Worm (Caenorhabditis elegans): ENCODE data around the gene gst-26.

Gene gst-26

ce11 chrII:15208874-15209273 lies 44.5 kb upstream of the gst-26 start:
- no peak for TF ChIP-seq peb-1 (tag; optimal IDR thresholded peaks at IDR 0.05)
- no peak for TF ChIP-seq lin-11 (tag; optimal IDR thresholded peaks at IDR 0.05)
- no peak for TF ChIP-seq ceh-16 (tag; optimal IDR thresholded peaks at IDR 0.05)
- TF ChIP-seq zag-1 (tag; optimal IDR thresholded peaks at IDR 0.05) = no peak
- no peak for TF ChIP-seq R02D3.7 (tag; optimal IDR thresholded peaks at IDR 0.05)
- TF ChIP-seq ZK546.5 (tag; optimal IDR thresholded peaks at IDR 0.05) = no peak
- no peak for TF ChIP-seq nhr-21 (tag; optimal IDR thresholded peaks at IDR 0.05)
- TF ChIP-seq sma-3 (GFP tag; optimal IDR thresholded peaks at IDR 0.05) = no peak
- TF ChIP-seq nhr-23 (tag; optimal IDR thresholded peaks at IDR 0.05) = no peak
- TF ChIP-seq nhr-129 (tag; optimal IDR thresholded peaks at IDR 0.05) = no peak
- no peak for TF ChIP-seq fos-1 (tag; optimal IDR thresholded peaks at IDR 0.05)
- no peak for TF ChIP-seq lin-39 (tag; optimal IDR thresholded peaks at IDR 0.05)
- TF ChIP-seq nhr-6 (tag; optimal IDR thresholded peaks at IDR 0.05) = no peak
- no peak for TF ChIP-seq C34F6.9 (tag; optimal IDR thresholded peaks at IDR 0.05)
- no peak for TF ChIP-seq sma-9 (GFP tag; optimal IDR thresholded peaks at IDR 0.05)
- TF ChIP-seq sma-9 (tag; optimal IDR thresholded peaks at IDR 0.05) = no peak
- no peak for TF ChIP-seq sem-4 (tag; optimal IDR thresholded peaks at IDR 0.05)
- no peak for TF ChIP-seq lin-13 (GFP tag; optimal IDR thresholded peaks at IDR 0.05)

DNA sequence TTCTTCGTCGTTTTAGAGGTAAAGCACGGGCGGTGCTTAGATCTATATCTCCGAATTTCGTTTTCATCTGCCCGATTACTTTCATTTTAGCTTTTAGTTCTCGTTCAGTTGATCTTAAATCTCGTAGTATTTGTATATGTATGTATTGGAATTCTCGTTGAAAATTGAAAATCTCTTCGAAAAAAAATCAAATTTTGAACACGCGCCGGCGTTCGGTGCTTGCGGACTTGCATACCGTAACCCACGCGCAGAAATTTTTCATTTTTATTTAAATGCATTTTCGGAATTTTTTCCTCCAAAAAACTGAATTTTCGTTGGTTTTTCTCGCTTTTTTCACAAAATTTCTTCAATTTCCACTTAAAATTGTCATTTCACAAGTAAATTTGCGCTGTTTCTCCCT lies 43.8 kb upstream of the gst-26 start:
- TF ChIP-seq gmeb-1 (tag; optimal IDR thresholded peaks at IDR 0.05) (peak; percentile 32), elt-1 (tag; optimal IDR thresholded peaks at IDR 0.05) (no peak), ztf-1 (GFP tag; conservative IDR thresholded peaks at IDR 0.05) (no peak), dmd-4 (tag; optimal IDR thresholded peaks at IDR 0.05) (no peak), crh-2 (tag; optimal IDR thresholded peaks at IDR 0.05) (no peak), lsy-2 (tag; optimal IDR thresholded peaks at IDR 0.05) (peak; percentile 53 to 91), alr-1 (tag; optimal IDR thresholded peaks at IDR 0.05) (no peak), nhr-237 (tag; optimal IDR thresholded peaks at IDR 0.05) (no peak), unc-62 (GFP tag; optimal IDR thresholded peaks at IDR 0.05) (no peak), ama-1 (optimal IDR thresholded peaks at IDR 0.05) (peak; percentile 2), nhr-129 (tag; optimal IDR thresholded peaks at IDR 0.05) (no peak), ztf-11 (tag; optimal IDR thresholded peaks at IDR 0.05) (no peak)

- TF ChIP-seq fos-1 (tag; optimal IDR thresholded peaks at IDR 0.05) = peak; percentile 38
- TF ChIP-seq sma-9 (GFP tag; optimal IDR thresholded peaks at IDR 0.05) = peak; percentile 31
- no peak for TF ChIP-seq sma-9 (tag; optimal IDR thresholded peaks at IDR 0.05)
- no peak for TF ChIP-seq mab-5 (tag; optimal IDR thresholded peaks at IDR 0.05)
These were observed 43.2 kb upstream of the gst-26 start for ce11 chrII:15207562-15207961.

- TF ChIP-seq alr-1 (tag; optimal IDR thresholded peaks at IDR 0.05) (no peak), nhr-6 (tag; optimal IDR thresholded peaks at IDR 0.05) (no peak), nhr-129 (tag; optimal IDR thresholded peaks at IDR 0.05) (no peak), aly-2 (tag; optimal IDR thresholded peaks at IDR 0.05) (no peak), F13H6.1 (tag; optimal IDR thresholded peaks at IDR 0.05) (peak; percentile 0), crh-2 (tag; optimal IDR thresholded peaks at IDR 0.05) (no peak), fos-1 (tag; optimal IDR thresholded peaks at IDR 0.05) (no peak), ztf-11 (tag; optimal IDR thresholded peaks at IDR 0.05) (no peak)
These were observed 41.9 kb upstream of the gst-26 start for ce11 chrII:15206234-15206633.

DNA sequence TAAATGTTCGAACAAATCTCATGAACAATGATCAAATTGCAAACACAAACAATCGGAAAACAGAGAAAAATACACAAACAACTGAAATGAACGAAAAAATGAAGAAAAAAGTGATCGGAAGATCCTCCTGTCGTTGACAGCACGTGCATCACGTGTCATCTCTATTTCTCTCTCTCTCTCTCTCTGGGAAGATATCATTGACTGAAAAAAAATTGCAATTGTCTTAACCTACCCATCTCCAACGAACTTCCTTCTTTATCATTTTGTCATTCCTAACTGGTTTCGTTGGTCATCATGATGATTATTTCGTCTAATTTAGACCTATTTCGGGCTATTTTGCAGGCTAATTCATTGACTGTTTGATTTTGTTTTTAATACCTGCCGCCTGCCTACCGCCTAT lies 41.0 kb upstream of the gst-26 start:
- TF ChIP-seq egl-27 (tag; optimal IDR thresholded peaks at IDR 0.05) (peak; percentile 5), sma-9 (GFP tag; optimal IDR thresholded peaks at IDR 0.05) (peak; percentile 93), sma-9 (tag; optimal IDR thresholded peaks at IDR 0.05) (no peak), nhr-23 (tag; optimal IDR thresholded peaks at IDR 0.05) (no peak), lsy-2 (tag; optimal IDR thresholded peaks at IDR 0.05) (peak in 1 of 2 experiments; percentile 56), skn-1 (tag; optimal IDR thresholded peaks at IDR 0.05) (no peak), Y55F3AM.14 (GFP tag; optimal IDR thresholded peaks at IDR 0.05) (no peak), dmd-4 (tag; optimal IDR thresholded peaks at IDR 0.05) (no peak), F13H6.1 (tag; optimal IDR thresholded peaks at IDR 0.05) (peak; percentile 18), alr-1 (tag; optimal IDR thresholded peaks at IDR 0.05) (no peak), ceh-82 (tag; optimal IDR thresholded peaks at IDR 0.05) (no peak), nhr-6 (tag; optimal IDR thresholded peaks at IDR 0.05) (peak; percentile 7), peb-1 (tag; optimal IDR thresholded peaks at IDR 0.05) (no peak), nhr-25 (tag; optimal IDR thresholded peaks at IDR 0.05) (peak; percentile 71), crh-2 (tag; optimal IDR thresholded peaks at IDR 0.05) (peak; percentile 72), blmp-1 (tag; optimal IDR thresholded peaks at IDR 0.05; ENCODE audit: insufficient read depth) (peak; percentile 67), fos-1 (tag; optimal IDR thresholded peaks at IDR 0.05) (peak; percentile 31), mdl-1 (tag; optimal IDR thresholded peaks at IDR 0.05) (peak; percentile 0 to 62), sma-3 (GFP tag; optimal IDR thresholded peaks at IDR 0.05) (peak; percentile 81), nhr-12 (tag; optimal IDR thresholded peaks at IDR 0.05) (no peak), C34F6.9 (tag; optimal IDR thresholded peaks at IDR 0.05) (peak; percentile 38), lin-13 (GFP tag; optimal IDR thresholded peaks at IDR 0.05) (peak; percentile 23), nhr-129 (tag; optimal IDR thresholded peaks at IDR 0.05) (peak; percentile 58), nhr-21 (tag; optimal IDR thresholded peaks at IDR 0.05) (peak; percentile 44), ztf-4 (tag; optimal IDR thresholded peaks at IDR 0.05) (no peak), gmeb-1 (tag; optimal IDR thresholded peaks at IDR 0.05) (no peak), elt-3 (tag; optimal IDR thresholded peaks at IDR 0.05) (no peak), snpc-4 (tag; optimal IDR thresholded peaks at IDR 0.05) (no peak)
